Worm (Caenorhabditis elegans) whole organism, mixed stage, embryonic: ENCODE measurements around the gene T24E12.10.

Source experiments
- blmp-1 ChIP-seq: fragments of 150-350 bp; optimal IDR thresholded peaks from 2 replicates; lab custom pipeline; 2014; ENCODE audit warnings: missing biosample characterization, missing genetic modification characterization
- ceh-43 ChIP-seq: fragments of 200-800 bp; sonication (Bioruptor generic); optimal IDR thresholded peaks from 2 replicates; lab custom pipeline; 2018; ENCODE audit warnings: mild to moderate bottlenecking, missing genetic modification characterization, moderate library complexity, missing compliant biosample characterization
- ces-1 ChIP-seq: fragments of 150-350 bp; optimal IDR thresholded peaks from 2 replicates; lab custom pipeline; 2014; ENCODE audit warnings: missing biosample characterization, missing genetic modification reagents, missing genetic modification characterization
- elt-3 ChIP-seq: fragments of 150-350 bp; optimal IDR thresholded peaks from 2 replicates; lab custom pipeline; 2014; ENCODE audit warnings: missing biosample characterization, missing genetic modification characterization
- hlh-1 ChIP-seq: fragments of 150-350 bp; optimal IDR thresholded peaks from 2 replicates; lab custom pipeline; 2014; ENCODE audit warnings: missing biosample characterization, missing genetic modification reagents, missing genetic modification characterization
- lin-32 ChIP-seq: fragments of 200-800 bp; sonication (Bioruptor generic); optimal IDR thresholded peaks from 2 replicates; lab custom pipeline; 2018; ENCODE audit warnings: mild to moderate bottlenecking, missing genetic modification characterization, missing compliant biosample characterization
- nhr-12 ChIP-seq: fragments of 150-350 bp; optimal IDR thresholded peaks from 2 replicates; lab custom pipeline; 2014; ENCODE audit warnings: missing biosample characterization, missing genetic modification characterization
- nhr-237 ChIP-seq: fragments of 150-350 bp; optimal IDR thresholded peaks from 2 replicates; lab custom pipeline; 2014; ENCODE audit warnings: missing biosample characterization, missing genetic modification characterization
- nhr-76 ChIP-seq: sonication (generic microtip); optimal IDR thresholded peaks from 2 replicates; lab custom pipeline; 2017; ENCODE audit warnings: missing biosample characterization, missing genetic modification characterization
- pha-4 ChIP-seq: fragments of 150-350 bp; optimal IDR thresholded peaks from 2 replicates; lab custom pipeline; 2018; ENCODE audit warnings: missing biosample characterization, missing genetic modification reagents, missing genetic modification characterization
- snpc-4 ChIP-seq: fragments of 150-350 bp; optimal IDR thresholded peaks from 2 replicates; lab custom pipeline; 2014; ENCODE audit warnings: missing biosample characterization, missing genetic modification characterization
- unc-39 ChIP-seq: fragments of 150-350 bp; optimal IDR thresholded peaks from 2 replicates; lab custom pipeline; 2014; ENCODE audit warnings: missing biosample characterization, missing genetic modification characterization
- unc-62 ChIP-seq: fragments of 150-350 bp; optimal IDR thresholded peaks from 2 replicates; lab custom pipeline; 2014; ENCODE audit warnings: missing biosample characterization, missing genetic modification reagents, missing genetic modification characterization

DNA sequence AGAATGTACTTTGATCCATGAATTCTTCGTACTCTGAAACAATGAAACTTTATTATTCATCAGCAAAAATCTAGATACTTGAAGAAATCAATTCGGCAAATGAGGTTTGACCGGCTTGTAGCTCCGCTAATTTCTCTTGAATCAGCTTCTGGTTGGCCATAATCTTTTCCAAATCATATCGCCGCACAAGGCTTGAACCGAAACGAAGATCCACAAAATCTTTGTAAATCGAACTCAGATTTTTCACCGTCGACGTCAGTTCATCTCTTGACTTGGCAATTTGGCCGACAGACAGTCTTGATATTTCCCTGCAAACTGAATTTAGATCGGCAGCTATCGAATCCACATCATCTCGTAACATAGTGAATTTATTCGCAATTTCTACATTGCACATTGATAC lies 32.5 kb upstream of the T24E12.10 start:
- TF ChIP-seq pha-4 (tag; lab: Kevin White, UChicago) (no peak), unc-39 (no peak), hlh-1 (tag; lab: Kevin White, UChicago) (no peak), nhr-12 (tag; lab: Kevin White, UChicago) (no peak), snpc-4 (tag; lab: Kevin White, UChicago) (no peak), elt-3 (tag; lab: Kevin White, UChicago) (no peak), unc-62 (GFP tag; lab: Kevin White, UChicago) (no peak), lin-32 (GFP tag; lab: Kevin White, UChicago) (no peak), blmp-1 (tag; lab: Kevin White, UChicago) (no peak), ces-1 (GFP tag; lab: Kevin White, UChicago) (no peak), nhr-76 (tag; lab: Kevin White, UChicago) (no peak), ceh-43 (GFP tag; lab: Kevin White, UChicago) (no peak), nhr-237 (tag; lab: Kevin White, UChicago) (no peak)
